Fruit fly (Drosophila melanogaster): ENCODE results near the gene CG13409.

The CG13409 gene

DNA sequence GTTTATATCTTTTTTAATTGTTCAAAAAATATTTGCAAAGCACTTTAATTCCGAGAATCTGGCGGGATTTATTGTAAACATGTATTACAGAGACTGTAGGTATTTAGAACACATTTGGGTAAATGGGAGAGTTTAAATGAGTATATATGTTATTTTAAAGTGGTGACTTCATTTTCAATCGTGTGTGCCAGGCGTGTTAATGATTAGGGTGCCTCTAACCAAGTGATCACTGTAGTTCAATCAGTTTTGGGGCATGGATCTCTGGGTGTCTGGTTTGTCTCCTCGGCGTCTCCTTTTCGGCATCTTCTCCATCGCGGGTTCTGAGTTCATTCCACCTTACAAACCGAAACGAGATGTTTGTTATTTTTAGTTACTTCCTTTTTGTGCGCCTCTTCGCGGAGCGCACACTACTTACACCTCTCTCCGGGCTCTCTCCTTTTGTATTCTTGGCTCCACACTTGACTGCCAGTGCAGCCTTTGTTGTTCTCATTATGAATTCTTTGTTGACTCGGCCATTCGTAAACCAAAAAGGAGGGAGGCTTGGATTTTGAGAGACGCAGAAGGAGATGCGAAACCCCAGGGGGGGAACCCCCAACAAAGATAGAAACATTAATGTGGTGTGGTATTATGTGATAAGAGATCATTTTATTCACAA, 12.2 kb upstream of the CG13409 start:
- TF ChIP-seq esn (GFP tag; optimal IDR thresholded peaks at IDR 0.05): peak; percentile 31
- peak; percentile 29 for TF ChIP-seq Smox (GFP tag; optimal IDR thresholded peaks at IDR 0.05)
- TF ChIP-seq acj6 (GFP tag; optimal IDR thresholded peaks at IDR 0.05): peak; percentile 0
- peak; percentile 35 for TF ChIP-seq Met (GFP tag; optimal IDR thresholded peaks at IDR 0.05)
- TF ChIP-seq CG31627 (GFP tag; optimal IDR thresholded peaks at IDR 0.05): peak; percentile 31
- peak; percentile 32 for TF ChIP-seq lz (GFP tag; optimal IDR thresholded peaks at IDR 0.05)
- no peak for TF ChIP-seq net (GFP tag; optimal IDR thresholded peaks at IDR 0.05)
- TF ChIP-seq Sox102F (GFP tag; optimal IDR thresholded peaks at IDR 0.05): peak; percentile 62
- no peak for TF ChIP-seq OdsH (GFP tag; optimal IDR thresholded peaks at IDR 0.05)
- peak; percentile 67 for TF ChIP-seq dsx (GFP tag; optimal IDR thresholded peaks at IDR 0.05; ENCODE audit: poor library complexity, severe bottlenecking)
- no peak for TF ChIP-seq CG8119 (GFP tag; IDR thresholded peaks at IDR 0.05)
- TF ChIP-seq CG16779 (tag; optimal IDR thresholded peaks at IDR 0.05): no peak
- peak; percentile 10 for TF ChIP-seq topi (GFP tag; optimal IDR thresholded peaks at IDR 0.05)
- TF ChIP-seq svp (GFP tag): peak; percentile 66
- TF ChIP-seq Sox14 (GFP tag; optimal IDR thresholded peaks at IDR 0.05): peak; percentile 62
- no peak for TF ChIP-seq CG3032 (tag; optimal IDR thresholded peaks at IDR 0.05)
- TF ChIP-seq CG3919 (GFP tag; optimal IDR thresholded peaks at IDR 0.05): peak; percentile 34
- peak; percentile 31 for TF ChIP-seq CG10631 (GFP tag; optimal IDR thresholded peaks at IDR 0.05)
- peak; percentile 14 for TF ChIP-seq fkh (GFP tag; optimal IDR thresholded peaks at IDR 0.05)
- TF ChIP-seq ss (GFP tag; optimal IDR thresholded peaks at IDR 0.05): peak; percentile 32 to 43
- peak; percentile 63 for TF ChIP-seq CG6163 (GFP tag; IDR thresholded peaks at IDR 0.05)
- peak; percentile 76 for TF ChIP-seq Eip78C (GFP tag)
- TF ChIP-seq pdm3 (GFP tag; optimal IDR thresholded peaks at IDR 0.05): peak; percentile 9
- peak; percentile 40 for TF ChIP-seq cyc (GFP tag; optimal IDR thresholded peaks at IDR 0.05)
- peak; percentile 39 for TF ChIP-seq vri (GFP tag; optimal IDR thresholded peaks at IDR 0.05)
- TF ChIP-seq CG1621 (tag; optimal IDR thresholded peaks at IDR 0.05): no peak
- TF ChIP-seq Hr39 (GFP tag; optimal IDR thresholded peaks at IDR 0.05): peak; percentile 40
- peak; percentile 29 for TF ChIP-seq Lpt (GFP tag; optimal IDR thresholded peaks at IDR 0.05)
- TF ChIP-seq CG6808 (GFP tag; optimal IDR thresholded peaks at IDR 0.05): no peak

DNA sequence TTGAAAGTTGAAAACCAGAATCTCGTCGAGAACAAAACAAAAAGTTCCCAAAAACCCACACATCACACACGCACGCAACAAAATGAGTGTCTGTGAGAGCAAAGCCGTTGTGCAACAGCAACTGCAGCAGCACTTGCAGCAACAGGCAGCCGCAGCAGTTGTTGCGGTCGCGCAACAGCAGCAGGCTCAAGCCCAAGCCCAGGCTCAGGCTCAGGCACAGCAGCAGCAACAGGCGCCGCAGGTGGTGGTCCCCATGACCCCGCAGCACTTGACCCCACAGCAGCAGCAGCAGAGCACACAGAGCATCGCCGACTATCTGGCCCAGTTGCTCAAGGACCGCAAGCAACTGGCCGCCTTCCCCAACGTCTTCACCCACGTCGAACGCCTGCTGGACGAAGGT, 11.3 kb upstream of the CG13409 start:
- TF ChIP-seq CG6163 (GFP tag; IDR thresholded peaks at IDR 0.05) (peak; percentile 9; the same call in 1 of the 3 replicates), pdm3 (GFP tag; optimal IDR thresholded peaks at IDR 0.05) (no peak), vri (GFP tag; optimal IDR thresholded peaks at IDR 0.05) (no peak), svp (GFP tag) (peak; percentile 77), CG16779 (tag; optimal IDR thresholded peaks at IDR 0.05) (no peak), CG4318 (GFP tag; optimal IDR thresholded peaks at IDR 0.05) (no peak), Sox15 (GFP tag; optimal IDR thresholded peaks at IDR 0.05) (no peak), Sox102F (GFP tag; optimal IDR thresholded peaks at IDR 0.05) (no peak), CG6808 (GFP tag; optimal IDR thresholded peaks at IDR 0.05) (no peak), Ets96B (tag; optimal IDR thresholded peaks at IDR 0.05) (no peak), CG3032 (tag; optimal IDR thresholded peaks at IDR 0.05) (no peak), Lpt (GFP tag; optimal IDR thresholded peaks at IDR 0.05) (no peak), Eip75B (GFP tag; optimal IDR thresholded peaks at IDR 0.05) (no peak), cyc (GFP tag; optimal IDR thresholded peaks at IDR 0.05) (no peak), CG32006 (GFP tag; optimal IDR thresholded peaks at IDR 0.05) (no peak), Sox14 (GFP tag; optimal IDR thresholded peaks at IDR 0.05) (no peak)

DNA sequence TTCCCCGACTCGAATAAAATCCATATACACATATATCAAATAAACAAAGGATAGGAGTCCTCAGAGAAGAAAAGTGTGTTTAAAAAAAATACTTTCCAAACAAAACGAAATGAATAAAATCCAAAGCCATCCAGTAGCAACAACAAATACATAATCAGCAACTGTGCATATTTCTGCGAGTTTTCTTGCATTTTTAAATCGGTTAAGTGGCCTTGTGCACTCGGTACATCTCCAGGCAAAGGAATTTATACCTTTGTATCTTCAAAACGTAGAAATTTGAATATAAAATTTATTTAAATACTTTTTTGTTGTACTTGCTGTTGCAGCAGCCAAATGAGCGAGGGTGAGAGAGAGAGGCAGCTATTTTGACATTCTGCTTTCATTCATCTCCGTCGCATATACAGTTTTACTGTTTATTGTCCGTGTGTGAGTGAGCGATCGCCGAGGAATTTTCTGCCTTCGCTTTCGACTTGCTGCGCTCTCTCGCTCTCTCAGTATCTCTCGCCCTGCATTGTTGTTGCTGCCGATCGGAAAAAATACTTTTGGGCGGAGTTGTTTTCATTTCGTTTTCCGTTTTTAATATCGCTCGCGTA, 10.7 kb upstream of the CG13409 start:
- no peak for TF ChIP-seq CG4318 (GFP tag; optimal IDR thresholded peaks at IDR 0.05)
- no peak for TF ChIP-seq CG8632 (GFP tag; optimal IDR thresholded peaks at IDR 0.05)
- TF ChIP-seq Blimp-1 (GFP tag; optimal IDR thresholded peaks at IDR 0.05): no peak
- no peak; the same call in 2 of the 3 replicates for TF ChIP-seq CG6163 (GFP tag; IDR thresholded peaks at IDR 0.05)
- TF ChIP-seq CG8319 (GFP tag; optimal IDR thresholded peaks at IDR 0.05): no peak
- no peak for TF ChIP-seq Gug (GFP tag; IDR thresholded peaks at IDR 0.05)
- TF ChIP-seq CG15336 (GFP tag; IDR thresholded peaks at IDR 0.05): 0 out of 2 replicates have a peak, but pooled peaks have one; percentile 8
- TF ChIP-seq dsx (GFP tag; optimal IDR thresholded peaks at IDR 0.05; ENCODE audit: poor library complexity, severe bottlenecking): peak; percentile 0
- peak; percentile 74 for TF ChIP-seq achi (GFP tag; optimal IDR thresholded peaks at IDR 0.05)
- no peak for TF ChIP-seq esn (GFP tag; optimal IDR thresholded peaks at IDR 0.05)
- TF ChIP-seq CG7368 (GFP tag; optimal IDR thresholded peaks at IDR 0.05): no peak
- TF ChIP-seq acj6 (GFP tag; optimal IDR thresholded peaks at IDR 0.05): no peak
- no peak for TF ChIP-seq Sox102F (GFP tag; optimal IDR thresholded peaks at IDR 0.05)
- peak; percentile 71 for TF ChIP-seq Eip78C (GFP tag)
- TF ChIP-seq ss (GFP tag; optimal IDR thresholded peaks at IDR 0.05): peak in 1 of 2 experiments; percentile 2
- no peak for TF ChIP-seq Sox14 (GFP tag; optimal IDR thresholded peaks at IDR 0.05)
- TF ChIP-seq Eip93F (GFP tag; optimal IDR thresholded peaks at IDR 0.05): no peak
- TF ChIP-seq CG11762 (GFP tag; optimal IDR thresholded peaks at IDR 0.05; ENCODE audit: insufficient read depth): no peak
- no peak for TF ChIP-seq salr (GFP tag; optimal IDR thresholded peaks at IDR 0.05)
- TF ChIP-seq CG9139 (GFP tag; optimal IDR thresholded peaks at IDR 0.05): no peak

Data from whole organism, prepupa.